Fruit fly (Drosophila melanogaster) Kc167 (cell line): Measurements from ENCODE around the gene PSMG1.

Source experiments
- Myc ChIP-seq: fragments of >200 bp; optimal IDR thresholded peaks from 2 replicates; lab custom pipeline; 2017; ENCODE audit warnings: missing external identifiers
- Sin3A ChIP-seq: fragments of >200 bp; optimal IDR thresholded peaks from 2 replicates; lab custom pipeline; 2018; ENCODE audit warnings: missing external identifiers
- h ChIP-seq: fragments of >200 bp; optimal IDR thresholded peaks from 3 replicates; lab custom pipeline; 2018; ENCODE audit warnings: missing external identifiers
- insv ChIP-seq: fragments of >200 bp; optimal IDR thresholded peaks from 3 replicates; lab custom pipeline; 2018; ENCODE audit warnings: missing external identifiers
- psq ChIP-seq: fragments of >200 bp; optimal IDR thresholded peaks from 2 replicates; lab custom pipeline; 2017; ENCODE audit warnings: missing external identifiers
- ttk ChIP-seq: sonication (Bioruptor generic); optimal IDR thresholded peaks from 2 replicates; lab custom pipeline; 2017; ENCODE audit warnings: missing external identifiers

The PSMG1 gene

DNA sequence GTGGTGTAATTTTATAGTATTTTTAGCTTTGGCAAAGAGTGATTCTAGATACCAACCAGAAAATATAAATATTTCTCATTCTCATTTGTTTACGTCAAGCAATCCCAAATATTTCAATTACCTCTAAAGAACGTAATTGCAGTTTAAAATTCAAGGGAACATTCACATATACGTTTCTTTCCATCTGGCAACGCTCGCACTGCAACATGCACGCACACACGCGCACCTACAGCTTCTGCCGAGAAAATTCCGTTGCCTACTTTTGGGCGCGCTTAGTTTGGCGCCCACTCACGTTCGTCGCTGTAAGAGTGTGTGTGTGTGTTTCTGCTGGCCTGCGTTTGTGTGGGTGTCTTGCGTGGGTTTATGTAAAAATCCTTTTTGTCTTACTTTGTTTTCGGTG is 21.7 kb downstream of the PSMG1 start:
- no peak for TF ChIP-seq ttk
- no peak for TF ChIP-seq Myc (lab: Kevin White, UChicago)
- TF ChIP-seq Sin3A (lab: Kevin White, UChicago), result no peak
- no peak for TF ChIP-seq insv (lab: Kevin White, UChicago)
- no peak for TF ChIP-seq h
- no peak for TF ChIP-seq psq (lab: Kevin White, UChicago)

DNA sequence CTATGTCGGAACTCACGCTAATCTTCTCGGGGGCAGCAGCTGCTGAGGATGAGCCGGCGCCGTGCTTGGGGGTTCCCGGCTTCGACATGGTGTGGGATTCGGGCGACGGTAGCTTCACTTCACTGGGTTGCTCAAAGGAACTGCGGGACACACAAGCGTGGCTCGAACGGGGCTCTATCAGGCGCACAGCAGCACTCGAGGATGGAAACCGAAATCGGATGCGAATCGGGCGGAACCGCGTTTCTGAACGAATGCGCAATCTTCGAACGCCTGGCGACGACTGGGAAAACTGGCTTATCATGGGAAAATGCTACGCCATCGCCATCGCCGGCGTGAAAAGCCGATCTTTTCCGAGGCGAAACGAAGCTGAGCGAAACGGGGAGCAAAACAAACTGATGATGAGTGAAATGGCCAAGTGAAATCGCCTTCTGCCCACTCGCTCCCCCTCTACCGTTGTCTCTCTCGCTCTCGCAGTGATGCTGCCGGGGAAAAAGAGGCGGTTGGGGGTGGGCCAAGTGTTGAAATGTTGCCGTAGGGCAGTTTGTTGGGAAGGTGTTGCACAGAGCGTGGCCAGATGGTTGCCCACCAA is 22.4 kb downstream of the PSMG1 start:
- TF ChIP-seq Myc (lab: Kevin White, UChicago) (no peak), h (no peak), psq (lab: Kevin White, UChicago) (no peak), ttk (no peak), insv (lab: Kevin White, UChicago) (no peak), Sin3A (lab: Kevin White, UChicago) (no peak)

DNA sequence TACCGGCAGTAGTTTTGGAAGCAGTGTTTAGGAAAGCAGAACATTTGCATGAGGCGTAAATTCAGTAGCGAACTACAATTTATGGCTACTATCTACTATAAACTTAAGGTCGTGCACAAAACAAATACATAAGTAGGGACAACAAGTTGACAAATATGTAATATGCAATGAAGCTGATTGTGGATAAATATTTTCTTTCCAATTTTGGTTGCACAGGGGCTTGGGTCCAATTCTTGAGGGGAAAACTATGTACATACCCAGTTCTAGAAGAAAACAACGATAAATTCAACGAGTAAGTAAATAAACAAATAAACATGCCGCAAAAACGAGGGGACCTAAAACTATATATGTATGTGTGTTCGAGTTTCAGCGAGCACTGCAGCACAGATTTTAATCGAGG is 33.1 kb downstream of the PSMG1 start:
- TF ChIP-seq ttk, result no peak
- no peak for TF ChIP-seq h

DNA sequence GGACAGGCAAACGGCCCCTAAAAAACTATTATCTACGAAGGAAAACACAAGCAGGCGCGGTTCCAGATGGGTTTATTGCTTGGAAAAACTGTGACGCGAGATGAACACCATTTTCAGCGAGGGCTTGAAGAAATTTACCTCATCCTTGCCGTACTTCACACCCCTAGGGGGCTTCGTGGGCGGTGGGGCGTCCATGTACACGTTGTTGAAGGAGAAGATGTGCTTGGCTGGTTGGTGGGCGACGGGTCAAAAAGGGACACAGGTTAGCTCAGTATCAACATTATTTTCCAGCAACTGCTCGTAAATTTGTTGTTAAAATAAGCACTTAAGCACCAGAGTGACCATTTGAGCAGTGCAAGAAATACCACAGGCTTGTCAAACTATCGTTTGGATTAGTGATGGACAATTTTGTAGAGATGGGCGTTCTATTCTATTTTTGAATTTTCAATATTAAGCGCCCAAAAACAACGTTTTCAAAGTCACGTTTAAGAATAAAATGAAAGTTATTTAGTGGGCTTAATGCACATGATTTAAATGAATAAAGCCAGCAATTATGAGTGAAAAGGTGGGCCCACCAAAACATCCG is 35.4 kb downstream of the PSMG1 start, which contains the start of gene Sec8:
Gene Sec8 (minus strand): TSS at position 374 of the 586 bp plus-strand sequence.
- TF ChIP-seq ttk (no peak), Myc (lab: Kevin White, UChicago) (no peak), insv (lab: Kevin White, UChicago) (no peak), h (no peak), psq (lab: Kevin White, UChicago) (no peak), Sin3A (lab: Kevin White, UChicago) (no peak)

DNA sequence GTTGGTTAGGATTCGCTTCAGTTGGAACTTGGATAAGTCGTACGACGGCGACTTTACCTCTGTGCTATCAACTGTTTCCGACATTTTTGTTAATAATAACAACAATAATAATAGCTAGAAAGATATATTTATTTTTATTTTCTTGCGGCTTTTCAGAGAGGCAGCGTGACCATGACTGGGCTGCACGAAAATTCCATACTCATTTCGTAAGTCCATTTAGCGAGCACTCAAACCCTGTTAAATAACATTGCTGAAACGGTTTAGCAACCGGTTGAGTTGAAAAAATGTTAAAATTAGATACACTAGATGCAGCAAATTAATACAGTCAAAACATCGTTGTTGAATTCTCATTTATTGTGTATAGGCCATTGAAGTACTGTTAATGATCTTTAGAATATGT is 39.5 kb downstream of the PSMG1 start, which contains the start of gene Dcps:
Gene Dcps (minus strand): TSS at position 181 of the 400 bp plus-strand sequence.
- TF ChIP-seq Myc (lab: Kevin White, UChicago), result no peak
- no peak for TF ChIP-seq insv (lab: Kevin White, UChicago)
- TF ChIP-seq psq (lab: Kevin White, UChicago), result no peak
- no peak for TF ChIP-seq Sin3A (lab: Kevin White, UChicago)
- no peak for TF ChIP-seq ttk
- TF ChIP-seq h, result no peak

DNA sequence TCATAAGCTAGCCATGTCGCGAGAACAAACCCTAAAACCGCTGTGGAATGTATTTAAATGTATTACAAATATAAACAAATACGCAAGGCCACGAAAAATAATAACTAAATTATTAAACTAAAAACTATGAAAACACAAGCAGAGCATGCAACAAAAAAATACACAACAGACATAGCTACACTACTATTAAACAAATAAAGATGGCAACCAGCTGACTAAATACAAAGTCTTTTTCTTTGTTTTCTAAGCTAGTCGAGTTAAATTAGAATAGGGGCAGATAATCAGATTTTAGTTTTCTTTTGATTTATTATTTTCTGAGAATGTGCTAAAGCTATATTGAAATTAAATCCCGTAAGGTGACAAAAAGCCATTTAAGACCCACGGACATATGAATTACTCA is 47.5 kb downstream of the PSMG1 start:
- no peak for TF ChIP-seq ttk
- TF ChIP-seq Sin3A (lab: Kevin White, UChicago), result no peak
- no peak for TF ChIP-seq psq (lab: Kevin White, UChicago)
- no peak for TF ChIP-seq Myc (lab: Kevin White, UChicago)
